Worm (Caenorhabditis elegans): Measurements from ENCODE around the gene mrpl-12.
A peak's percentile ranks its signal among the peaks of the same experiment; 100 is the strongest.

mrpl-12 gene

DNA sequence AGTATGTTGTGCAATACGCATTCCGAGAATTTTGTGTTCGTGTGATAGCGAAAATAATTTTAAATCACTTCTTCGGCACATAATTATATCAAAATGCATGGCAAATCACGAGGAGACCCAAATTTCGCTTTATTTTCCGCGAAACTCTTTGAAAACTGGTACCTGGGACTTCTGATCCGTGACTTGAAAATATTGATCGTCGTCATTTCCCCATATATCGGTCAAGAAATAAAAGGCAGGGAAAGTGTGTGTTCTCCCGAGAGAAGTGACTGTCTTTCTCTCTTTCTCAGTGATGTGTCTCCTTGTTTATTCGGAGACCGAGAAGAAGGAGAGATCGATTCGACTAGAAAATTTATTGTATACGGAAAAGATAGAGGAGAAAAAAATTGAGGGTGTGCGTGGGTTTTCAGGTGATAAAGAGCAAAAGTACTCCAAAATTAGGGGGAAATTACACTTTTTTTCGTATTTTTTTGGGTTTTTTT, 3.7 kb downstream of the mrpl-12 start, which contains the start of gene W09D10.5 (continued):
- TF ChIP-seq him-1 (tag; optimal IDR thresholded peaks at IDR 0.05) (no peak), B0261.1 (tag; optimal IDR thresholded peaks at IDR 0.05) (no peak), repo-1 (tag; optimal IDR thresholded peaks at IDR 0.05) (peak; percentile 70), ztf-28 (GFP tag; IDR thresholded peaks at IDR 0.05) (no peak), let-607 (tag; optimal IDR thresholded peaks at IDR 0.05) (no peak), tlf-1 (GFP tag; optimal IDR thresholded peaks at IDR 0.05) (no peak), unc-62 (GFP tag; optimal IDR thresholded peaks at IDR 0.05) (no peak), snpc-3.4 (tag; optimal IDR thresholded peaks at IDR 0.05) (no peak), attf-3 (GFP tag; conservative IDR thresholded peaks at IDR 0.05) (no peak), let-526 (GFP tag; IDR thresholded peaks at IDR 0.05) (no peak), atf-7 (tag; optimal IDR thresholded peaks at IDR 0.05) (peak; percentile 38), athp-1 (tag; optimal IDR thresholded peaks at IDR 0.05) (peak; percentile 53), lin-26 (GFP tag; IDR thresholded peaks at IDR 0.05) (no peak), Y56A3A.18 (GFP tag; IDR thresholded peaks at IDR 0.05) (peak; percentile 63; the same call in 1 of the 2 replicates), fkh-3 (tag; optimal IDR thresholded peaks at IDR 0.05) (no peak), B0336.3 (GFP tag; IDR thresholded peaks at IDR 0.05) (peak; percentile 78), lin-54 (GFP tag; optimal IDR thresholded peaks at IDR 0.05) (peak; percentile 39), dpl-1 (GFP tag; optimal IDR thresholded peaks at IDR 0.05) (no peak), hmg-1.2 (GFP tag; IDR thresholded peaks at IDR 0.05) (no peak), ama-1 (optimal IDR thresholded peaks at IDR 0.05) (peak; percentile 82), ama-1 (GFP tag; optimal IDR thresholded peaks at IDR 0.05) (no peak), hrde-1 (tag; optimal IDR thresholded peaks at IDR 0.05; ENCODE audit: borderline replicate concordance) (no peak), sea-2 (GFP tag; IDR thresholded peaks at IDR 0.05) (no peak), nfya-2 (GFP tag; IDR thresholded peaks at IDR 0.05) (no peak), lag-1 (GFP tag; IDR thresholded peaks at IDR 0.05) (no peak), ztf-3 (GFP tag; optimal IDR thresholded peaks at IDR 0.05) (no peak), sptf-2 (GFP tag; optimal IDR thresholded peaks at IDR 0.05) (no peak), madf-3 (GFP tag; IDR thresholded peaks at IDR 0.05) (no peak), T26A5.8 (tag; optimal IDR thresholded peaks at IDR 0.05) (no peak), ceh-27 (GFP tag; optimal IDR thresholded peaks at IDR 0.05) (no peak), snpc-4 (GFP tag; optimal IDR thresholded peaks at IDR 0.05) (no peak), snpc-4 (tag; optimal IDR thresholded peaks at IDR 0.05) (no peak), lin-40 (tag; optimal IDR thresholded peaks at IDR 0.05) (peak; percentile 60), B0035.1 (tag; optimal IDR thresholded peaks at IDR 0.05) (peak; percentile 57), F52B5.7 (tag; optimal IDR thresholded peaks at IDR 0.05) (peak; percentile 57), ccch-3 (GFP tag; optimal IDR thresholded peaks at IDR 0.05) (no peak), pbrm-1 (GFP tag; IDR thresholded peaks at IDR 0.05) (no peak), ztf-26 (tag; optimal IDR thresholded peaks at IDR 0.05) (no peak)

DNA sequence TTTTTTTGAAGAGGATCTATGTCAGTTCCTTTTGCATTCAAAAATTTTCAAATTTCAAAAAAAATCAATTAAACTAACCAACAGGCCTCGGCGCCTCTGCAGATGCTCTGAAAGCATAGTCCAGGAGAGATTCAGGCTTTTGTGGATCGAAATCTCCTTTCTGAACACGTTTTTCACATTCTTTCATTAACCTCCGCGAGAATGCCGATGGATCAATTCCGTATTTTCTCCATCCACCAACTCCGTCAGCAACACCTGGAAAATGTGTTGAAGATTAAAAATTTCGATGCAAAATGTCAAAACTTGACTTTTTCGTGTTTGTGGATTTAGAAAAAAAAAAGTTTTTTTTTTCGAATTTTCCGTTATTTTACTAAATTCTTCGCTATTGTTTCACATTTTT, 7.0 kb downstream of the mrpl-12 start:
- TF ChIP-seq let-526 (GFP tag; IDR thresholded peaks at IDR 0.05) = 0 out of 2 replicates have a peak, but pooled peaks have one; percentile 15
- no peak for TF ChIP-seq cebp-1 (GFP tag; IDR thresholded peaks at IDR 0.05)
- TF ChIP-seq cebp-1 (tag; optimal IDR thresholded peaks at IDR 0.05) = peak; percentile 23
- 0 out of 2 replicates have a peak, but pooled peaks have one; percentile 51 for TF ChIP-seq ekl-4 (GFP tag; IDR thresholded peaks at IDR 0.05)
- peak; percentile 6 for TF ChIP-seq repo-1 (tag; optimal IDR thresholded peaks at IDR 0.05)
- peak; percentile 12 for TF ChIP-seq zim-3 (tag; optimal IDR thresholded peaks at IDR 0.05)
- 0 out of 2 replicates have a peak, but pooled peaks have one; percentile 28 for TF ChIP-seq madf-6 (GFP tag; IDR thresholded peaks at IDR 0.05)
- 0 out of 2 replicates have a peak, but pooled peaks have one; percentile 21 for TF ChIP-seq nfyb-1 (GFP tag; IDR thresholded peaks at IDR 0.05)
- no peak for TF ChIP-seq ztf-22 (GFP tag; optimal IDR thresholded peaks at IDR 0.05)
- TF ChIP-seq sea-2 (GFP tag; IDR thresholded peaks at IDR 0.05) = 0 out of 2 replicates have a peak, but pooled peaks have one; percentile 36
- TF ChIP-seq madf-3 (GFP tag; IDR thresholded peaks at IDR 0.05) = 0 out of 2 replicates have a peak, but pooled peaks have one; percentile 31
- 0 out of 2 replicates have a peak, but pooled peaks have one; percentile 24 for TF ChIP-seq K11D2.4 (GFP tag; IDR thresholded peaks at IDR 0.05)
- TF ChIP-seq athp-1 (tag; optimal IDR thresholded peaks at IDR 0.05) = no peak
- TF ChIP-seq hmg-1.2 (GFP tag; IDR thresholded peaks at IDR 0.05) = no peak
